Fruit fly (Drosophila melanogaster) whole organism, embryonic: Measurements from ENCODE around the gene Pax.

Experiments used
- Adf1 ChIP-seq: fragments of 200-800 bp; sonication (Bioruptor generic); IDR thresholded peaks from 2 replicates; pipeline ENCODE4 v1.3.6; 2022; ENCODE audit warnings: missing biosample characterization, missing genetic modification characterization
- CG1024 ChIP-seq: fragments of 200-800 bp; sonication (Bioruptor generic); IDR thresholded peaks from 2 replicates; pipeline ENCODE4 v1.3.6; 2022; ENCODE audit warnings: missing biosample characterization, missing genetic modification characterization
- CG4854 ChIP-seq: fragments of 200-800 bp; sonication (Bioruptor generic); optimal IDR thresholded peaks from 2 replicates; lab custom pipeline; 2016; ENCODE audit warnings: missing biosample characterization, missing genetic modification characterization, inconsistent platforms
- CTCF ChIP-seq: fragments of 200-800 bp; sonication (Bioruptor generic); optimal IDR thresholded peaks from 2 replicates; lab custom pipeline; 2017; ENCODE audit warnings: missing biosample characterization, mild to moderate bottlenecking, missing genetic modification characterization, moderate library complexity
- Gug ChIP-seq: fragments of 200-800 bp; sonication (Bioruptor generic); IDR thresholded peaks from 4 replicates; pipeline ENCODE4 v1.3.6; 2022; ENCODE audit warnings: missing biosample characterization, missing genetic modification characterization
- H2.0 ChIP-seq: fragments of 200-800 bp; sonication (Bioruptor generic); IDR thresholded peaks from 2 replicates; pipeline ENCODE4 v1.3.6; 2022; ENCODE audit warnings: missing biosample characterization, missing genetic modification characterization
- Hr78 ChIP-seq, 2 experiments: fragments of 200-800 bp in 1 of 2; fragments of >200 bp in 1 of 2; sonication (Bioruptor generic) in 1 of 2; optimal IDR thresholded peaks; 2 replicates each; lab custom pipeline; 2017 to 2019; ENCODE audit warnings: missing biosample characterization in 2 of 2, missing genetic modification characterization in 2 of 2, mild to moderate bottlenecking in 1 of 2, moderate library complexity in 1 of 2
- NK7.1 ChIP-seq: fragments of 200-800 bp; sonication (Bioruptor generic); optimal IDR thresholded peaks from 3 replicates; lab custom pipeline; 2016; ENCODE audit warnings: missing biosample characterization, missing genetic modification characterization
- Sox102F ChIP-seq: fragments of 200-800 bp; sonication (Bioruptor generic); optimal IDR thresholded peaks from 2 replicates; lab custom pipeline; 2018; ENCODE audit warnings: missing biosample characterization, mild to moderate bottlenecking, missing genetic modification characterization, moderate library complexity
- Usf ChIP-seq: fragments of 200-800 bp; sonication (Bioruptor generic); optimal IDR thresholded peaks from 2 replicates; lab custom pipeline; 2017; ENCODE audit warnings: missing genotype, missing biosample characterization, missing genetic modification characterization
- Vsx1 ChIP-seq: fragments of 200-800 bp; sonication (Bioruptor generic); optimal IDR thresholded peaks from 2 replicates; lab custom pipeline; 2017; ENCODE audit warnings: missing biosample characterization, mild to moderate bottlenecking, missing genetic modification characterization, missing genetic modification reagents
- bowl ChIP-seq: fragments of 200-800 bp; sonication (Bioruptor generic); IDR thresholded peaks from 2 replicates; pipeline ENCODE4 v1.3.6; 2022; ENCODE audit warnings: missing biosample characterization, missing genetic modification characterization
- cad ChIP-seq: fragments of >200 bp; optimal IDR thresholded peaks from 2 replicates; lab custom pipeline; 2017; ENCODE audit warnings: missing biosample characterization, missing genetic modification characterization
- cwo ChIP-seq: fragments of 200-800 bp; sonication (Bioruptor generic); optimal IDR thresholded peaks from 3 replicates; lab custom pipeline; 2017; ENCODE audit warnings: missing biosample characterization, missing genetic modification characterization, mild to moderate bottlenecking, moderate library complexity, missing genetic modification reagents

DNA sequence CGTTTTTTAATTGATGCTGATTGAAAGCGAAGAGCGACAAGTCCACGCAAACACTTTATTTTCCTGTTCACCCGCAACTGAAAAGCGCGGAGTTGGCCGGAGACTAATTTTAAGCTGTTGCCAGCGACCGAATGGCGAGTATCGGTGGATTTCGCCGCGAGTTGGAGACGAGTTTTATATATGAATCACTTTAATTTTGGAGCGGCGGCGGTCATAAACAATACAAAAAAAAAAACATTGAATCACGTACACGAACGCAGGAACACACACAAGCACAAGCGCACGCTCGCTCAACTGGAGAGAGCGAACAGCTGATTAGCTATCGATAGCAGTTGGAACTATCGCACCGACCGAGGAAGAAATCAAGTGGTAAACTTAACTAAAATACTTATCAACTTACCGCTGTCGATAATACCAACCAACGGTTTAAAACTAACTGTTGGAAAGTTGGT lies at the start of gene Pax:
- TF ChIP-seq Adf1 (no peak; the same call in 1 of the 2 replicates), Gug (GFP tag; lab: Robert Waterston, UW) (no peak), Sox102F (GFP tag; lab: Kevin White, UChicago) (no peak), CG4854 (GFP tag; lab: Kevin White, UChicago) (no peak), CG1024 (no peak), Vsx1 (GFP tag; lab: Kevin White, UChicago) (no peak), cad (no peak), Usf (GFP tag; lab: Kevin White, UChicago) (no peak), CTCF (GFP tag; lab: Kevin White, UChicago) (no peak), bowl (GFP tag; lab: Robert Waterston, UW) (no peak), NK7.1 (GFP tag; lab: Kevin White, UChicago) (no peak), H2.0 (GFP tag; lab: Robert Waterston, UW) (no peak), cwo (GFP tag; lab: Kevin White, UChicago) (no peak), Hr78 (GFP tag; optimal IDR thresholded peaks at IDR 0.05; lab: Kevin White, UChicago) (no peak)
